Worm (Caenorhabditis elegans): ENCODE measurements around the gene D1005.10.

- TF ChIP-seq nhr-25 (tag; optimal IDR thresholded peaks at IDR 0.05) (no peak), unc-62 (GFP tag; optimal IDR thresholded peaks at IDR 0.05) (no peak), nhr-12 (tag; optimal IDR thresholded peaks at IDR 0.05) (no peak), nhr-28 (tag; optimal IDR thresholded peaks at IDR 0.05) (no peak), ztf-11 (tag; optimal IDR thresholded peaks at IDR 0.05) (no peak), lin-39 (tag; optimal IDR thresholded peaks at IDR 0.05) (no peak), nfya-1 (tag; optimal IDR thresholded peaks at IDR 0.05; ENCODE audit: insufficient read depth) (no peak)
These were observed 3.6 kb upstream of the D1005.10 start for ce11 chrX:1489574-1489973.
